Worm (Caenorhabditis elegans): ENCODE data around the gene R08C7.11.

Gene R08C7.11

DNA sequence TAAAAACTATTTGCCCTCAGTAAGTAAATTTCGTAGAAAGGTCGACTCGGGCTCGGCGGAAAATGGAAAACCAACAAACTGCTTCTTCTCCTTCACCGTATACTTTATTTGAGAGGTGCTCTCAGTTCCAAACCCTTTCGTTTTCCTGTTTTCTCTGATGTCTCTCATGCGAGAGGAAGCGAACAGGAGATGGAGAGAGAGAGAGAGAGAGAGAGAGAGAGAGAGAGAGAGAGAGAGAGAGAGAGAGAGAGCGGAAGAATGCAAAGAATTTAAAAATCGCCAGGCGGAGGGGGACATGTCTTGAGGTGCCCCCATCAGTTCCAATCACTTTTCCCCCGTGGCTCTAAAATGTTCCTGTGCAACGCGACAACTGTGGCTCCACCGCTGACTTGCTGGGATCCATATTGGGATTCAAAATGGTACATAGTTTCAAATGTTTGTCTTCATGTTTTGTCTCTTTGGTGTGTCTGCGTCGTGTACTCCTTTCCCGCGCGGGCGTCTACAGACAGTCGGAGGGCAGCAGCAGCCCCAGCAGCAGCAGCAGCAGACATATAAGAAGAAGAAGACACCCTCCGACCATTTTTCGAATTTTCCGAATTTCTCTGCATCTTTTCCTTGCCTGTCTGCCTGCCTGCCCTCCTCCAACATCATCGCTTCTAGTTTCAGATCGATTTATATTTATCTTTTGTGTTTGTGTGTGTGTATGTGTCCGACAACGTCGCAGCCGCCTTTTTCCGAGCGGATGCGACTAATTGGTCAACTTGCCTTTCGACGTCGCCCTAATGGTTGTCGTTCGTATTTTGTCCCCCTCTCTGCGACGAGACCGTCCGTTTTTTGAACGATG is at the start of gene R08C7.11:
Gene R08C7.11 (minus strand): TSS at position 608 of the 844 bp plus-strand sequence.
- no peak for TF ChIP-seq unc-62 (GFP tag; optimal IDR thresholded peaks at IDR 0.05)

DNA sequence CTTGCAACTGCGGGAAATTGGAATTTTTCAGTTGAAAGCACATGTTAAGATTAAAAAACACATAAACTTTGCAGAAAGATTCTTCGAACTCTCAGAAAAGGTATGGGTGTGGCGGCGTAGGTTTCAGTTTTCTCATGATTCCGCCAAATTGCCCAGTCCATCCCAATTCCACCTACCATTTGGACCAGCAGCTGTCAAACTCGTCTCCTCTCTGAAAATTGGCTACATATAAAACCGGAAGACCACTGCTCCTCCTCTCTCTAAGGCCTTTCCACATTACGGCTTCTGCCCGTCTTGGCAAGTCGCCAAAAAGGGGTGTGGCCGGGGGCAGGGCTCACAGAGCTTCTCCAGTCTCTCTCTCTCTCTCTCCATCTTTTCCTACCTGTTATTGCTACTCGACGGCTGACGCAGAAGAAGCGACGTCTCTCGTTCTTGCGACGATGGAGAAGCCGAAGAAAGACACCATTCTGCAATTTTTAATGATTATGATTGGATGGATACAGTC is 35.5 kb upstream of the R08C7.11 start, which contains the start of gene ZK180.7:
Gene ZK180.7 (plus strand): TSS at position 395 of the 505 bp plus-strand sequence.
- TF ChIP-seq unc-62 (GFP tag; optimal IDR thresholded peaks at IDR 0.05), result no peak

DNA sequence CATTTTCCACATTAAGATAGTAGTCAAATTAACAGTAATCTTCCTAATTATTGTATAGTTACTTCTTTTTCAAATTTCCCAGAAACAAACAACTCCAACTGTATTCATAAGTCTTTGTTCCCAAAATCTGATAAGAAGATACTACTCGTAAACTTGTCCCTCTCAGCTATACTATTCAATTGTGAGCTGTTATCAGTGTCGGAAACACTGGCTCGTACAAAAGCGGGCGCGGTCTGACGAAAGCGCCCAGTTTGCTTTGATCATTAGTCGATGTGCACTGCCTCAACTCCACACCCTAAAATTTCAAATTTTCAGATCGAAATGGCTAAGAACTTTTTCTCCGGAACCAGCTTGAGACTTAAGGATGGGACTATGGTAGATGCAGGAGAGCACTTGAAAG is 32.0 kb upstream of the R08C7.11 start, which contains the start of gene trx-3:
Gene trx-3 (plus strand): TSS at position 291 of the 400 bp plus-strand sequence.
- no peak for TF ChIP-seq unc-62 (GFP tag; optimal IDR thresholded peaks at IDR 0.05)

ce11 chrIV:4484555-4484954 is 29.8 kb upstream of the R08C7.11 start:
- TF ChIP-seq unc-62 (GFP tag; optimal IDR thresholded peaks at IDR 0.05), result no peak

ce11 chrIV:4482531-4482930 is 27.8 kb upstream of the R08C7.11 start, which contains the start of gene M01H9.4:
M01H9.4 (minus strand) TSS chrIV:4482909.
- TF ChIP-seq unc-62 (GFP tag; optimal IDR thresholded peaks at IDR 0.05), result no peak

DNA sequence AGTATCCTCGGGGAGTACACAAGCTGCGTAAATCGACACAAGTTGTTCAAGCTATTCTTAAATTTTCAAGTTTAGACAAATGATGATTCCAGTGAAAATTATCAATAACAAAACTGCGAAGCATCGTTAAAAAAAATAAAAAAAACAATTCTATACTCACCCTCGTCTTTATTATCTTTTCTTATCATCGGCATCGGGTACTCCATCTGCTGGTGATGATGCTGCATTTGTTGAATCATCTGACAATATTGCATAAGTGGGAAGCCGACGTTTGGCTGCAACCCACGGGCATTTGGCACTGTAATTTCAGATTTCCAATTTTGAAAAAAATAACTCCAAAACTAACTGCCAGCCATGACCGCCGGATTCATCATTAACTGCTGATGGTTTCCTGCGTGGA is 26.6 kb upstream of the R08C7.11 start:
- no peak for TF ChIP-seq unc-62 (GFP tag; optimal IDR thresholded peaks at IDR 0.05)

ce11 chrIV:4480027-4480426 is 25.3 kb upstream of the R08C7.11 start, which contains the start of gene M01H9.10:
M01H9.10 (minus strand) TSS chrIV:4480127.
- TF ChIP-seq unc-62 (GFP tag; optimal IDR thresholded peaks at IDR 0.05), result no peak

- TF ChIP-seq unc-62 (GFP tag; optimal IDR thresholded peaks at IDR 0.05), result no peak
Measured at ce11 chrIV:4478612-4479011, 23.9 kb upstream of the R08C7.11 start.

- TF ChIP-seq unc-62 (GFP tag; optimal IDR thresholded peaks at IDR 0.05), result no peak
Measured at ce11 chrIV:4477009-4477471, 22.3 kb upstream of the R08C7.11 start, which contains the start of gene M01H9.3. M01H9.3 (minus strand) TSS chrIV:4477059.

- TF ChIP-seq unc-62 (GFP tag; optimal IDR thresholded peaks at IDR 0.05), result no peak
Measured at ce11 chrIV:4475362-4476086, 20.8 kb upstream of the R08C7.11 start.

- TF ChIP-seq unc-62 (GFP tag; optimal IDR thresholded peaks at IDR 0.05), result no peak
Measured at ce11 chrIV:4473767-4474166, 19.0 kb upstream of the R08C7.11 start.

- no peak for TF ChIP-seq unc-62 (GFP tag; optimal IDR thresholded peaks at IDR 0.05)
Measured at ce11 chrIV:4472418-4473173, 17.9 kb upstream of the R08C7.11 start.

- no peak for TF ChIP-seq unc-62 (GFP tag; optimal IDR thresholded peaks at IDR 0.05)
Measured at ce11 chrIV:4470885-4471772, 16.4 kb upstream of the R08C7.11 start.

Data from whole organism, dauer.